Worm (Caenorhabditis elegans) whole organism, L4/young adult: ENCODE results near the gene T23B5.6.
A peak's percentile ranks its signal among the peaks of the same experiment; 100 is the strongest.
"Not testable (repeated sequence)": the region's sequence is repeated elsewhere in the genome, so short reads cannot be mapped to it uniquely, and the experiment has no call there.

Experiments used
- W03F9.2 ChIP-seq: fragments of 150-350 bp; optimal IDR thresholded peaks from 2 replicates; lab custom pipeline; 2014; ENCODE audit warnings: missing biosample characterization, missing genetic modification characterization
- dao-5 ChIP-seq: sonication (generic microtip); optimal IDR thresholded peaks from 2 replicates; lab custom pipeline; 2016; ENCODE audit warnings: missing genotype, missing genetic modification characterization, moderate library complexity, missing compliant biosample characterization
- him-1 ChIP-seq: sonication (generic microtip); optimal IDR thresholded peaks from 2 replicates; lab custom pipeline; 2016; ENCODE audit warnings: missing genotype, missing genetic modification reagents, missing genetic modification characterization, missing compliant biosample characterization

T23B5.6 gene

ce11 chrIV:12677137-12677536 lies at the start of gene T23B5.6:
TSS of gene T23B5.6 (minus strand) at chrIV:12677237.
- TF ChIP-seq him-1 (tag; lab: Kevin White, UChicago); W03F9.2 (tag; lab: Kevin White, UChicago); dao-5: not testable (repeated sequence)

ce11 chrIV:12725925-12726324 lies 48.9 kb upstream of the T23B5.6 start:
- TF ChIP-seq him-1 (tag; lab: Kevin White, UChicago), result no peak
- no peak for TF ChIP-seq W03F9.2 (tag; lab: Kevin White, UChicago)
- TF ChIP-seq dao-5, result no peak

DNA sequence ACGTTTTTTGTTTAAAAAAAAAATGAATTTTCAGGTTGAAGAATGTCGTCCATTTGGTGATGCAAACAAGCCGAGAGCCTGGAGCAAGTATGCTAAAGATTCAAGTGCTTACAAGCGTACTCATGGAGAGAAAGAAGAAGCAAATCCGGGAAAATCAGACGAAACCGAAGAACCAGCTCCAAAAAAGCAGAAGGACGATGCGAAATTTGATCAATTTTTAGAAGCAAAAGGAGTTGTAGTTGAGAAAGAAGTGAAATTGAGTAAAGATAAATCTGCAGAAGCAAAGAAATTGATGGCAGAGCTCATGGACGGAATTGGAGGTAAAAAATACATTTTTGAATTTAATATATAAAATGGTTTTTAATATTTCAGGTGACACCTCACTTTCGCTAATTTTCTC lies 48.2 kb upstream of the T23B5.6 start:
- TF ChIP-seq him-1 (tag; lab: Kevin White, UChicago) (no peak), dao-5 (no peak), W03F9.2 (tag; lab: Kevin White, UChicago) (no peak)

ce11 chrIV:12724641-12725040 lies 47.6 kb upstream of the T23B5.6 start, which contains the start of the genes T23F6.3 and rbd-1:
TSS of gene T23F6.3 (minus strand) at chrIV:12724760.
TSS of gene rbd-1 (plus strand) at chrIV:12724986.
- TF ChIP-seq W03F9.2 (tag; lab: Kevin White, UChicago), result peak; percentile 91
- TF ChIP-seq dao-5, result no peak
- TF ChIP-seq him-1 (tag; lab: Kevin White, UChicago), result no peak

DNA sequence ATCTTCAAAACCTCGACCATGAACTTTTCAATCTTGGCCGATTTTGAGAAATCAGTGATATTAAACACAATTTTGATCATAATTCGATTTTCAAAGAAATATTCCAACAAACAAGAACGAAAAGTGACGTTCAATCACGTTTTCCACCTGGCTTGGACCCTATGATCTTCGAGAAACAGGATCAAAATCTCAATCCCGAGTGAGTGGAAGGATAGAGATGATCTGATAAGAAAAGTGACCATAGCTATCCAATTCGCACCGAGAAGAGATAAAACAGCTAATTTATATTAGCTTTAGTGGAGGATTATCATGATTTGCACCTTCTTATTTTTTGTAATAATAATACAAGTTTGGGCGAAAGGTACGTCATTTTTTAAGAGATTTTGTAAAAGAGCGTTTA lies 44.1 kb upstream of the T23B5.6 start, which contains the start of gene T23F6.2:
TSS of gene T23F6.2 (plus strand) at position 251 of the 400 bp plus-strand sequence.
- no peak for TF ChIP-seq W03F9.2 (tag; lab: Kevin White, UChicago)
- TF ChIP-seq dao-5, result no peak
- TF ChIP-seq him-1 (tag; lab: Kevin White, UChicago), result no peak

DNA sequence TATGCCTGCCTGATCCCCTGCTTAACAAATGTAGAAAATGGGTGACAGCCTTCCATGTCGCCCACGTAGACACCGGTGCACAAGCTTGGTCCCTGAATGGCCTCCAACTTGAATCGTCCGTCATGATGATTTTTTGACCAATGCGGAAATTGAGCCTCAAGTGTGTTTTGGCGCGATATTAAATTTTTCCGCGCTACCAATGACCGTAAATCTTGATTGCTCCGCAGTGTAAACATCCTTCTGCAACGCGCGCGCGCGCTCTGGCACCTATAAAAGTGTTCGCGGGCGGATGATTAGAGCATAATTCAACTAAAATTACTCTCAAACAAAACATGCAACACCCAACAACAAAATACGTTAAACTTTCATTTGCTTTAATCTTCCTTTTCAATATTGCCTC lies 42.6 kb upstream of the T23B5.6 start, which contains the start of gene idpp-7:
TSS of gene idpp-7 (plus strand) at position 301 of the 400 bp plus-strand sequence.
- no peak for TF ChIP-seq W03F9.2 (tag; lab: Kevin White, UChicago)
- TF ChIP-seq him-1 (tag; lab: Kevin White, UChicago), result no peak
- no peak for TF ChIP-seq dao-5

DNA sequence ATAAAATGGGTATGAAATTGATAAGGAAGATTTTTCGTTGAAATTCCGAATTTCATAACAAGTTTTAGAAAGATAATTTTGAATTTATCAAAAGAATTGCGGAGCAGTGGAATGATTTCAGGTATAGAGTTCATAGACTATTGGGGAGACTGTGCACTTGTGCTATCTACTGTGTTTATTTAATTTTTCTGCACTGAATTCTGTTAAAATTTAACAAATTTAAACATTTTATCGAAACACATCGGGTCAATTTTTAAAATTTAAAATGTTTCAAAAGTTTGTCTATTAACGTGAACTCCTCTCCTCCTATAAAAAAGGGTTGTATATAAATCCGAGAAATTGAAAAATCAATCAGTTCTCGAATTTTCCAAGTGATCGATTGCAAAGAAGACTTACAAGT lies 40.5 kb upstream of the T23B5.6 start, which contains the start of gene C27D8.1:
TSS of gene C27D8.1 (plus strand) at position 301 of the 400 bp plus-strand sequence.
- TF ChIP-seq W03F9.2 (tag; lab: Kevin White, UChicago) (no peak), dao-5 (no peak), him-1 (tag; lab: Kevin White, UChicago) (no peak)

DNA sequence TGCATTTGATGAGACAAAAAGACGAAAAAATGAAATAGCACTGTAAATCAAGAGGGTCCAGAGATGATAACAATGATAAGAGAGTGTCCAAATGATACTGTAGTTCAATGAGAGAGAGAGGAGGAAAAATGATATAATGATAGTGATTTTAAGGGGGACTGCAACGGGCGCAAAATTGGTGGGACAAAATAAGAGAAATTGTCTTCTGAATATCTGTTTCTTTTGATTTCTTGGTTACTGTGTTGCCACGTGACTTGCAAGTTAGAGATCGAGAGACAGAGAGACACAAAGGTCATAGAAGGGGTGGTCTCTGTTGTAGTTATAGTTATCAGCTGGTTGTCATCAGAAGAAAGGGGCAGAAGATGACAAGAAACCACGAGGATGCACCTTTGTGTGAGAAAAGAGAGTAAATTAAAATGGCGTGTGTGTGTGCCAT lies 38.9 kb upstream of the T23B5.6 start:
- TF ChIP-seq dao-5, result no peak
- no peak for TF ChIP-seq him-1 (tag; lab: Kevin White, UChicago)
- no peak for TF ChIP-seq W03F9.2 (tag; lab: Kevin White, UChicago)

ce11 chrIV:12711644-12712043 lies 34.6 kb upstream of the T23B5.6 start, which contains the start of gene C27D8.3:
TSS of gene C27D8.3 (minus strand) at chrIV:12711744.
- no peak for TF ChIP-seq W03F9.2 (tag; lab: Kevin White, UChicago)
- TF ChIP-seq him-1 (tag; lab: Kevin White, UChicago), result no peak
- no peak for TF ChIP-seq dao-5

DNA sequence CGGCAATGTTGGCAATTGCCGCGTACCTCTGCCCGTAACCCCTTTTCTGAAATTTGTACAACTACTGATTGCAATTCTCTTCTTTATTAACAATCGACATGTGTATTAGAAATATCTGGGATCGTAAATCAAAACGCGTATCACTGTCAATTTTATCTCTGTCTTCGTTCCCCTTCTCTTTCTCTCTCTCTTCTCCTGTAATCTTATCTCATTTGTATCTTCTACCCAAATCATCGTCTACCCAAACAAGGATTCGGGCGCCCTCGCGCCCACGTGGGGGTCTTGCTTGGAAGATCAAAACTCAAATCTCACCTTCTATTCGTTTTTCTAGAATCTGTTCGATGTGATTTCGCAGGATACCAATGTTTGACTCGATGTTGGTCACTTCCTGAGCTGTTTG lies 34.0 kb upstream of the T23B5.6 start, which contains the start of gene C27D8.2:
TSS of gene C27D8.2 (plus strand) at position 222 of the 400 bp plus-strand sequence.
- no peak for TF ChIP-seq dao-5
- no peak for TF ChIP-seq W03F9.2 (tag; lab: Kevin White, UChicago)
- TF ChIP-seq him-1 (tag; lab: Kevin White, UChicago), result no peak

ce11 chrIV:12703811-12704210 lies 26.8 kb upstream of the T23B5.6 start, which contains the start of gene C27D8.4:
TSS of gene C27D8.4 (plus strand) at chrIV:12704111.
- TF ChIP-seq him-1 (tag; lab: Kevin White, UChicago) (no peak), W03F9.2 (tag; lab: Kevin White, UChicago) (no peak), dao-5 (no peak)

ce11 chrIV:12700944-12701343 lies 23.9 kb upstream of the T23B5.6 start:
- TF ChIP-seq W03F9.2 (tag; lab: Kevin White, UChicago) (no peak), him-1 (tag; lab: Kevin White, UChicago) (no peak), dao-5 (no peak)

DNA sequence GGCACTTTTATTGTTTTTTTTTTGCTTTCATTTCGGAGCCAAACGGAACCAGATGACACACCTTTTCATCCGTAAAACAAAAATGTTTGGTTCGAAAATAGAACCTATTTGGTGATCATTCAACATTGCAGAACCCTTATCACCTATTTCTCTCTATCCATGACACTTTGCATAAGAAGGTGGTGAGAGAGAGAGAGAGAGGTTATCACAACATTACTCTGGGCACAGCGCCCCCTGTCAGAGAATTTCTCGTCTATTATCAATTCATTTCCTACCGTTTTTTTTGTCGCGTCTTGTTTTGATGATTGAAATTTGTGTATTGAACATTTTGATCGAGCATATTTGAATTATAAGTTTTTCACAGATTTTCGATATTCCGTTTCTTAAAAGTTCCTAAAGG lies 23.2 kb upstream of the T23B5.6 start:
- TF ChIP-seq him-1 (tag; lab: Kevin White, UChicago) (no peak), W03F9.2 (tag; lab: Kevin White, UChicago) (no peak), dao-5 (no peak)

DNA sequence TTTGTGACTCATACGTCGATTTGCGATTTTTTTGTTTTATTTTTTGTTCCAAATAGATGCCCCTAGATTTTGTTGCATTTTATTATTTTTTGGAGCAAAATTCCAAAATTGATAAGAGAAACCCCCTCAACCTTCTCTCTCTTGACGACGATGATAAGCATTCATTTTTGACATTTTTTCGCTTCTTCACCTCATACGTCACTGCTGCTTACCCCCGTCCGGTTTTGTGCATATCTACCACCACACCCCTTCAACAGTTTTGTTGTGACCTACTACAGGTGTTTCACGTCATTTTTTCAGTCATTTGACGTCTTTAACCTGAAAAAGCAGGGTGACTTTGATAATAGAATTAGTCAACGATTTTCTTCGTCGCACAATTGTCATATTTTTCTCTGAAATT lies 21.8 kb upstream of the T23B5.6 start:
- TF ChIP-seq dao-5 (no peak), him-1 (tag; lab: Kevin White, UChicago) (no peak), W03F9.2 (tag; lab: Kevin White, UChicago) (no peak)

ce11 chrIV:12689709-12690142 lies 12.7 kb upstream of the T23B5.6 start:
- no peak for TF ChIP-seq dao-5
- TF ChIP-seq W03F9.2 (tag; lab: Kevin White, UChicago), result no peak
- TF ChIP-seq him-1 (tag; lab: Kevin White, UChicago), result no peak
